Fruit fly (Drosophila melanogaster) whole organism, embryonic: ENCODE measurements around the gene CG5435.

Experiments used
- CG1024 ChIP-seq: fragments of 200-800 bp; sonication (Bioruptor generic); IDR thresholded peaks from 2 replicates; pipeline ENCODE4 v1.3.6; 2022; ENCODE audit warnings: missing biosample characterization, missing genetic modification characterization
- CG11695 ChIP-seq: fragments of 200-800 bp; sonication (Bioruptor generic); IDR thresholded peaks from 3 replicates; pipeline ENCODE4 v1.3.6; 2022; ENCODE audit warnings: missing biosample characterization, missing genetic modification characterization
- CG12391 ChIP-seq: fragments of 200-800 bp; sonication (Bioruptor generic); optimal IDR thresholded peaks from 3 replicates; lab custom pipeline; 2018; ENCODE audit warnings: missing biosample characterization, mild to moderate bottlenecking, missing genetic modification characterization, moderate library complexity
- CG14014 ChIP-seq: fragments of 200-800 bp; sonication (Bioruptor generic); IDR thresholded peaks from 2 replicates; pipeline ENCODE4 v1.3.6; 2022; ENCODE audit warnings: missing biosample characterization, missing genetic modification characterization
- CG14441 ChIP-seq: fragments of 200-800 bp; sonication (Bioruptor generic); IDR thresholded peaks from 2 replicates; pipeline ENCODE4 v1.3.6; 2022; ENCODE audit warnings: missing biosample characterization, missing genetic modification characterization
- CG14667 ChIP-seq: fragments of 200-800 bp; sonication (Bioruptor generic); IDR thresholded peaks from 2 replicates; pipeline ENCODE4 v1.3.6; 2022; ENCODE audit warnings: missing biosample characterization, missing genetic modification characterization
- CG15269 ChIP-seq: fragments of 200-800 bp; sonication (Bioruptor generic); optimal IDR thresholded peaks from 2 replicates; lab custom pipeline; 2018; ENCODE audit warnings: missing biosample characterization, mild to moderate bottlenecking, missing genetic modification characterization, moderate library complexity
- CG15479 ChIP-seq: fragments of 200-800 bp; sonication (Bioruptor generic); optimal IDR thresholded peaks from 3 replicates; lab custom pipeline; 2019; ENCODE audit warnings: missing biosample characterization, mild to moderate bottlenecking, missing genetic modification characterization, moderate library complexity
- CG1832 ChIP-seq: fragments of 200-800 bp; sonication (Bioruptor generic); optimal IDR thresholded peaks from 2 replicates; lab custom pipeline; 2017; ENCODE audit warnings: missing biosample characterization, mild to moderate bottlenecking, missing genetic modification characterization, inconsistent platforms
- CG2678 ChIP-seq: fragments of 200-800 bp; sonication (Bioruptor generic); optimal IDR thresholded peaks from 3 replicates; lab custom pipeline; 2019; ENCODE audit warnings: missing biosample characterization, mild to moderate bottlenecking, missing genetic modification characterization, moderate library complexity
- CG32532 ChIP-seq: fragments of 200-800 bp; sonication (Bioruptor generic); IDR thresholded peaks from 2 replicates; pipeline ENCODE4 v1.3.6; 2022; ENCODE audit warnings: missing biosample characterization, missing genetic modification characterization
- CG32772 ChIP-seq: fragments of 200-800 bp; sonication (Bioruptor generic); IDR thresholded peaks from 2 replicates; pipeline ENCODE4 v1.3.6; 2022; ENCODE audit warnings: missing biosample characterization, missing genetic modification characterization
- CG4404 ChIP-seq: fragments of 200-800 bp; sonication (Bioruptor generic); IDR thresholded peaks from 2 replicates; pipeline ENCODE4 v1.3.6; 2022; ENCODE audit warnings: missing biosample characterization, missing genetic modification characterization
- CG4424 ChIP-seq: fragments of 200-800 bp; sonication (Bioruptor generic); optimal IDR thresholded peaks from 3 replicates; lab custom pipeline; 2016; ENCODE audit warnings: missing biosample characterization, missing genetic modification characterization
- CG4707 ChIP-seq: fragments of 200-800 bp; sonication (Bioruptor generic); optimal IDR thresholded peaks from 2 replicates; lab custom pipeline; 2018; ENCODE audit warnings: missing biosample characterization, mild to moderate bottlenecking, missing genetic modification characterization, moderate library complexity
- CG6272 ChIP-seq: fragments of 200-800 bp; sonication (Bioruptor generic); IDR thresholded peaks from 2 replicates; pipeline ENCODE4 v1.3.6; 2022; ENCODE audit warnings: missing biosample characterization, missing genetic modification characterization
- CG6813 ChIP-seq: fragments of 200-800 bp; sonication (Bioruptor generic); optimal IDR thresholded peaks from 2 replicates; lab custom pipeline; 2017; ENCODE audit warnings: missing biosample characterization, missing genetic modification characterization, mild to moderate bottlenecking, moderate library complexity, missing genetic modification reagents
- CG7839 ChIP-seq: fragments of 200-800 bp; sonication (Bioruptor generic); optimal IDR thresholded peaks from 3 replicates; lab custom pipeline; 2018; ENCODE audit warnings: missing biosample characterization, mild to moderate bottlenecking, missing genetic modification characterization, moderate library complexity
- CG8924 ChIP-seq: fragments of 200-800 bp; optimal IDR thresholded peaks from 3 replicates; lab custom pipeline; 2019; ENCODE audit warnings: missing biosample characterization, mild to moderate bottlenecking, missing genetic modification characterization, moderate library complexity
- CG9609 ChIP-seq: fragments of 200-800 bp; sonication (Bioruptor generic); optimal IDR thresholded peaks from 3 replicates; lab custom pipeline; 2016; ENCODE audit warnings: missing biosample characterization, missing genetic modification characterization
- CHES-1-like ChIP-seq: fragments of 200-800 bp; sonication (Bioruptor generic); optimal IDR thresholded peaks from 2 replicates; lab custom pipeline; 2016; ENCODE audit warnings: missing biosample characterization, missing genetic modification characterization
- GATAe ChIP-seq: fragments of 200-800 bp; sonication (Bioruptor generic); conservative IDR thresholded peaks from 2 replicates; pipeline ENCODE4 v1.3.6; 2022; ENCODE audit warnings: missing biosample characterization, missing genetic modification characterization
- Gug ChIP-seq: fragments of 200-800 bp; sonication (Bioruptor generic); IDR thresholded peaks from 4 replicates; pipeline ENCODE4 v1.3.6; 2022; ENCODE audit warnings: missing biosample characterization, missing genetic modification characterization
- HLHmδ ChIP-seq: fragments of 200-800 bp; sonication (Bioruptor generic); optimal IDR thresholded peaks from 2 replicates; lab custom pipeline; 2018; ENCODE audit warnings: missing biosample characterization, mild to moderate bottlenecking, missing genetic modification characterization, moderate library complexity
- Hand ChIP-seq: fragments of 200-800 bp; sonication (Bioruptor generic); optimal IDR thresholded peaks from 2 replicates; lab custom pipeline; 2017; ENCODE audit warnings: mild to moderate bottlenecking, missing biosample characterization, missing genetic modification reagents, missing genetic modification characterization
- Med ChIP-seq: fragments of 200-800 bp; sonication (Bioruptor generic); peaks from one replicate; lab custom pipeline; 2016; ENCODE audit warnings: missing biosample characterization, missing genetic modification characterization, mild to moderate bottlenecking, inconsistent platforms, moderate library complexity
- Mrtf ChIP-seq: fragments of 200-800 bp; sonication (Bioruptor generic); IDR thresholded peaks from 3 replicates; pipeline ENCODE4 v1.3.6; 2022; ENCODE audit warnings: missing biosample characterization, missing genetic modification characterization
- Poxn ChIP-seq: fragments of 200-800 bp; sonication (Bioruptor generic); IDR thresholded peaks from 2 replicates; pipeline ENCODE4 v1.3.6; 2022; ENCODE audit warnings: missing biosample characterization, missing genetic modification characterization
- Rfx ChIP-seq: fragments of 200-800 bp; sonication (Bioruptor generic); IDR thresholded peaks from 2 replicates; pipeline ENCODE4 v1.3.6; 2022; ENCODE audit warnings: missing biosample characterization, missing genetic modification characterization
- Scr ChIP-seq: fragments of 200-800 bp; sonication (Bioruptor generic); IDR thresholded peaks from 2 replicates; pipeline ENCODE4 v1.3.6; 2022; ENCODE audit warnings: missing biosample characterization, missing genetic modification characterization; ENCODE audit not compliant: partially characterized antibody
- Sry-δ ChIP-seq: fragments of 200-800 bp; sonication (Bioruptor generic); optimal IDR thresholded peaks from 2 replicates; lab custom pipeline; 2016; ENCODE audit warnings: missing biosample characterization, missing genetic modification characterization
- Vsx1 ChIP-seq: fragments of 200-800 bp; sonication (Bioruptor generic); optimal IDR thresholded peaks from 2 replicates; lab custom pipeline; 2017; ENCODE audit warnings: missing biosample characterization, mild to moderate bottlenecking, missing genetic modification characterization, missing genetic modification reagents
- ac ChIP-seq: fragments of 200-800 bp; sonication (Bioruptor generic); optimal IDR thresholded peaks from 3 replicates; lab custom pipeline; 2017; ENCODE audit warnings: missing biosample characterization, mild to moderate bottlenecking, missing genetic modification characterization
- bigmax ChIP-seq: fragments of 200-800 bp; sonication (Bioruptor generic); optimal IDR thresholded peaks from 2 replicates; lab custom pipeline; 2018; ENCODE audit warnings: missing biosample characterization, mild to moderate bottlenecking, missing genetic modification characterization
- danr ChIP-seq: fragments of 200-800 bp; sonication (Bioruptor generic); IDR thresholded peaks from 2 replicates; pipeline ENCODE4 v1.3.6; 2022; ENCODE audit warnings: missing biosample characterization, missing genetic modification characterization
- dm ChIP-seq: fragments of 200-800 bp; sonication (Bioruptor generic); optimal IDR thresholded peaks from 3 replicates; lab custom pipeline; 2016; ENCODE audit warnings: missing biosample characterization, missing genetic modification characterization
- h ChIP-seq: fragments of >200 bp; optimal IDR thresholded peaks from 2 replicates; lab custom pipeline; 2017
- hb ChIP-seq: fragments of 200-800 bp; sonication (Bioruptor generic); IDR thresholded peaks from 3 replicates; pipeline ENCODE4 v1.3.6; 2022; ENCODE audit warnings: missing biosample characterization, missing genetic modification characterization; ENCODE audit not compliant: partially characterized antibody
- ind ChIP-seq: fragments of 200-800 bp; sonication (Bioruptor generic); optimal IDR thresholded peaks from 3 replicates; lab custom pipeline; 2016; ENCODE audit warnings: missing biosample characterization, missing genetic modification characterization
- kay ChIP-seq: fragments of 200-800 bp; sonication (Bioruptor generic); optimal IDR thresholded peaks from 2 replicates; lab custom pipeline; 2016; ENCODE audit warnings: missing biosample characterization, missing genetic modification characterization
- lbe ChIP-seq: fragments of 200-800 bp; sonication (Bioruptor generic); optimal IDR thresholded peaks from 2 replicates; lab custom pipeline; 2016; ENCODE audit warnings: missing biosample characterization, mild to moderate bottlenecking, missing genetic modification characterization
- nau ChIP-seq: fragments of 200-800 bp; sonication (Bioruptor generic); optimal IDR thresholded peaks from 3 replicates; lab custom pipeline; 2017; ENCODE audit warnings: missing biosample characterization, mild to moderate bottlenecking, missing genetic modification characterization, missing genetic modification reagents
- nerfin-1 ChIP-seq: fragments of 200-800 bp; sonication (Bioruptor generic); optimal IDR thresholded peaks from 3 replicates; lab custom pipeline; 2019; ENCODE audit warnings: missing biosample characterization, mild to moderate bottlenecking, missing genetic modification characterization, moderate library complexity
- odd ChIP-seq: fragments of 200-800 bp; sonication (Bioruptor generic); optimal IDR thresholded peaks from 2 replicates; lab custom pipeline; 2017; ENCODE audit warnings: missing biosample characterization, mild to moderate bottlenecking, missing genetic modification characterization
- pfk ChIP-seq: fragments of 200-800 bp; sonication (Bioruptor generic); optimal IDR thresholded peaks from 2 replicates; lab custom pipeline; 2018; ENCODE audit warnings: missing biosample characterization, mild to moderate bottlenecking, missing genetic modification characterization, moderate library complexity
- pho ChIP-seq: fragments of 200-800 bp; sonication (Bioruptor generic); optimal IDR thresholded peaks from 2 replicates; lab custom pipeline; 2016; ENCODE audit warnings: missing biosample characterization, missing genetic modification characterization
- sens ChIP-seq: fragments of 200-800 bp; sonication (Bioruptor generic); peaks from one replicate; lab custom pipeline; 2016; ENCODE audit warnings: missing biosample characterization, missing genetic modification characterization
- sna ChIP-seq: fragments of 200-800 bp; sonication (Bioruptor generic); IDR thresholded peaks from 2 replicates; pipeline ENCODE4 v1.3.6; 2022; ENCODE audit warnings: missing biosample characterization, missing genetic modification characterization; ENCODE audit not compliant: partially characterized antibody
- so ChIP-seq: fragments of 200-800 bp; sonication (Bioruptor generic); IDR thresholded peaks from 3 replicates; pipeline ENCODE4 v1.3.6; 2022; ENCODE audit warnings: missing biosample characterization, missing genetic modification characterization
- tio ChIP-seq: fragments of 200-800 bp; sonication (Bioruptor generic); optimal IDR thresholded peaks from 2 replicates; lab custom pipeline; 2017; ENCODE audit warnings: missing biosample characterization, missing genetic modification characterization, inconsistent platforms
- wor ChIP-seq: fragments of 200-800 bp; sonication (Bioruptor generic); IDR thresholded peaks from 2 replicates; pipeline ENCODE4 v1.3.6; 2022; ENCODE audit warnings: missing biosample characterization, missing genetic modification characterization
- zfh1 ChIP-seq: fragments of 200-800 bp; sonication (Bioruptor generic); IDR thresholded peaks from 3 replicates; pipeline ENCODE4 v1.3.6; 2022; ENCODE audit warnings: missing biosample characterization, missing genetic modification characterization

CG5435 gene

DNA sequence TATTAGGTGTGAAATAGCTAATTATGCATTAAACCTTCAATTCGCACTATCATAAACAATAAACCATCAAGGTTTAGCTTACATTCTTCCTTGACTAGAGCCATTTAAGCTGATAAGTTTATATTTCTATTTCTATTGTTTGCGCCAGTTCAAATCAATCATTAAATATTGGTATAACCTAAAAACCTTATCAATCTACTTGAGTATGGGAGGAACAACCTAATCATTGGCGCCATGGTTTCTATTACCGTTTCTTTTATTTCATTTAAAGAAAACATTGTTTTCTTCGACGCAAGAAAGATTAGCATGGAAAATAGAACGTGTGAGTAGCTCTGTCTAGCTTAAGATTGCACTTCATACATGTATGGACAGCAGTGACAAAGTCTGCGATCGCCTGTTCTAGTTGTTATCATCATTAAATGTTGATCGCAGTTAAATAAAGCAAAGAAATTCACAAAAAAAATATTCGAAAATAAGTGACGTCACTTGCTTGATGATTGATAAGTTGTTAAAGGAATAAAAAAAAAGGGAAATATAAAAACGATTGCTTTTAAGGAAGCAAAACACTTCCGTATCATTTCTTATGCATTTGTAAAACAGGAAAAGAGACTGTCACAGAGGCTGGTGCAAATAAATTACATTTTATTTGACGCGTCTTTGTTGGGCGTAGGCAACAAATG is 43.7 kb upstream of the CG5435 start (continued):
- no peak for TF ChIP-seq sna (GFP tag; lab: Robert Waterston, UW)
- no peak for TF ChIP-seq Gug (GFP tag; lab: Robert Waterston, UW)
- no peak for TF ChIP-seq CG14014 (GFP tag; lab: Robert Waterston, UW)
- no peak for TF ChIP-seq ac (GFP tag; lab: Kevin White, UChicago)
- TF ChIP-seq nerfin-1 (tag; lab: Kevin White, UChicago): no peak
- TF ChIP-seq zfh1 (GFP tag; lab: Robert Waterston, UW): no peak
- no peak for TF ChIP-seq ind (GFP tag; lab: Kevin White, UChicago)
- no peak for TF ChIP-seq CG8924 (tag; lab: Kevin White, UChicago)
- TF ChIP-seq Scr (GFP tag; lab: Robert Waterston, UW): no peak
- TF ChIP-seq pho (GFP tag; lab: Kevin White, UChicago): no peak
- no peak for TF ChIP-seq GATAe
- TF ChIP-seq HLHmδ (GFP tag; lab: Kevin White, UChicago): no peak
- TF ChIP-seq CG4404 (GFP tag; lab: Robert Waterston, UW): no peak
- TF ChIP-seq CG14667 (GFP tag; lab: Robert Waterston, UW): no peak
- TF ChIP-seq CG1024 (GFP tag; lab: Robert Waterston, UW): no peak
- no peak for TF ChIP-seq CG6272 (GFP tag; lab: Robert Waterston, UW)
- TF ChIP-seq Mrtf (GFP tag; lab: Robert Waterston, UW): no peak
- no peak for TF ChIP-seq hb (GFP tag; lab: Robert Waterston, UW)
- no peak for TF ChIP-seq CG4424 (GFP tag; lab: Kevin White, UChicago)
- TF ChIP-seq odd: no peak
- TF ChIP-seq so: no peak
- no peak for TF ChIP-seq CG32532
- TF ChIP-seq Med (GFP tag; lab: Kevin White, UChicago): peak; percentile 58
- TF ChIP-seq CG12391: no peak
- peak; percentile 70 for TF ChIP-seq sens (GFP tag; lab: Kevin White, UChicago)
- no peak for TF ChIP-seq CG15269 (tag; lab: Kevin White, UChicago)
- peak; percentile 47 for TF ChIP-seq bigmax
- no peak for TF ChIP-seq CG6813 (GFP tag; lab: Kevin White, UChicago)
- TF ChIP-seq dm (GFP tag; lab: Kevin White, UChicago): no peak
- TF ChIP-seq wor (GFP tag; lab: Robert Waterston, UW): no peak
- TF ChIP-seq Vsx1 (GFP tag; lab: Kevin White, UChicago): peak; percentile 33
- no peak for TF ChIP-seq CG1832 (GFP tag; lab: Kevin White, UChicago)
- TF ChIP-seq CG9609 (GFP tag; lab: Kevin White, UChicago): no peak
- TF ChIP-seq h (lab: Kevin White, UChicago): no peak
- no peak for TF ChIP-seq danr (GFP tag; lab: Robert Waterston, UW)
- TF ChIP-seq Hand (GFP tag; lab: Kevin White, UChicago): no peak
- TF ChIP-seq CG11695: no peak
- no peak for TF ChIP-seq CG7839
- peak; percentile 5 for TF ChIP-seq CG2678 (tag; lab: Kevin White, UChicago)
- peak; percentile 12 for TF ChIP-seq lbe
- TF ChIP-seq Poxn: no peak
- TF ChIP-seq tio (GFP tag; lab: Kevin White, UChicago): no peak
- no peak for TF ChIP-seq CG15479
- TF ChIP-seq Rfx (GFP tag; lab: Robert Waterston, UW): no peak
- peak; percentile 13 for TF ChIP-seq CG4707 (GFP tag; lab: Kevin White, UChicago)
- peak; percentile 10 for TF ChIP-seq nau
- TF ChIP-seq CG32772 (GFP tag; lab: Robert Waterston, UW): no peak
- no peak for TF ChIP-seq CG14441 (GFP tag; lab: Robert Waterston, UW)
- no peak for TF ChIP-seq Sry-δ (GFP tag; lab: Kevin White, UChicago)
- no peak for TF ChIP-seq kay (GFP tag; lab: Kevin White, UChicago)
- no peak for TF ChIP-seq pfk (GFP tag; lab: Kevin White, UChicago)
- no peak for TF ChIP-seq CHES-1-like
